Comparison of ENCODE assay signal across 2 fruit fly cellular contexts in the genomic region with DNA sequence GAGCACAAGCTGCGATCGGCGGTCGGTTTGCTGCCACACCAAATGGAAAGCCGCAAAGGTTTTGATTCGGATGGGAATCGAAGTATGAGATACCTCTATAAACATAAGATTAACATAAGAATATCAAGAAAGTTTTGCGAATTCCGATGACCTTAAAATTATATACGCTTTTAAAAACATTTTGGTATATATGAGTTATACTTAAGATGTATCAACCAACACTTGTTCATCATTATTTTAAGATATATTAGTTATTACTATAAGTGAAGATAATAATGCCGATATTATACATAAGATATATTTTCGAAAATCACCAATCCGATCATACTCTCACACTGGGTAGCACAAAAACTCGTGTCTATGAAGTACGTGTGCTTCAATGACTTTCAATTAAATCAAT.
A peak's percentile ranks its signal among the peaks of the same experiment; 100 is the strongest.
TF ChIP-seq lines count a peak whose summit lies in the region.

No protein-coding gene starts in this region.

TF ChIP-seq in whole organism, embryonic, 481 proteins besides CTCF, POLR2A, EP300 and RAD21 (continued from another document and continues in another):
- peak; percentile 79 for TF ChIP-seq dmrt99B (tag; optimal IDR thresholded peaks at IDR 0.05; lab: Kevin White, UChicago)
- no peak for TF ChIP-seq Nf-YB (GFP tag; optimal IDR thresholded peaks at IDR 0.05; lab: Kevin White, UChicago)
- TF ChIP-seq HmgD (GFP tag; optimal IDR thresholded peaks at IDR 0.05; lab: Kevin White, UChicago): no peak
- TF ChIP-seq CG5180 (GFP tag; optimal IDR thresholded peaks at IDR 0.05; lab: Kevin White, UChicago): peak; percentile 11
- no peak for TF ChIP-seq chm (GFP tag; IDR thresholded peaks at IDR 0.05; lab: Robert Waterston, UW)
- peak; percentile 21 for TF ChIP-seq bcd (GFP tag; optimal IDR thresholded peaks at IDR 0.05; lab: Kevin White, UChicago)
- TF ChIP-seq bsh (GFP tag; optimal IDR thresholded peaks at IDR 0.05; lab: Kevin White, UChicago): peak in 1 of 2 experiments; percentile 54
- no peak for TF ChIP-seq twi (tag; optimal IDR thresholded peaks at IDR 0.05; lab: Kevin White, UChicago)
- peak; percentile 48; the same call in 1 of the 2 replicates for TF ChIP-seq Drgx (GFP tag; IDR thresholded peaks at IDR 0.05; lab: Robert Waterston, UW)
- TF ChIP-seq row (GFP tag; IDR thresholded peaks at IDR 0.05; lab: Robert Waterston, UW): peak; percentile 51; the same call in 2 of the 3 replicates
- no peak for TF ChIP-seq HHEX (GFP tag; optimal IDR thresholded peaks at IDR 0.05; lab: Kevin White, UChicago)
- TF ChIP-seq Hmx (GFP tag; optimal IDR thresholded peaks at IDR 0.05; lab: Kevin White, UChicago): no peak
- TF ChIP-seq Usf (GFP tag; optimal IDR thresholded peaks at IDR 0.05; lab: Kevin White, UChicago): no peak
- TF ChIP-seq CoRest (tag; optimal IDR thresholded peaks at IDR 0.05; lab: Kevin White, UChicago): peak; percentile 72
- peak; percentile 39 for TF ChIP-seq CG30403 (GFP tag; optimal IDR thresholded peaks at IDR 0.05; lab: Kevin White, UChicago)
- TF ChIP-seq CG8388 (GFP tag; optimal IDR thresholded peaks at IDR 0.05; lab: Kevin White, UChicago): peak; percentile 49
- no peak for TF ChIP-seq H15 (GFP tag; IDR thresholded peaks at IDR 0.05; lab: Robert Waterston, UW)
- no peak for TF ChIP-seq zen2 (GFP tag; IDR thresholded peaks at IDR 0.05; lab: Robert Waterston, UW; ENCODE audit: partially characterized antibody)
- peak; percentile 77 for TF ChIP-seq CG11504 (tag; optimal IDR thresholded peaks at IDR 0.05; lab: Kevin White, UChicago)
- TF ChIP-seq CG10654 (GFP tag; optimal IDR thresholded peaks at IDR 0.05; lab: Kevin White, UChicago): no peak
- no peak for TF ChIP-seq z (GFP tag; IDR thresholded peaks at IDR 0.05; lab: Robert Waterston, UW)
- peak; percentile 85 for TF ChIP-seq Sox102F (GFP tag; optimal IDR thresholded peaks at IDR 0.05; lab: Kevin White, UChicago)
- no peak for TF ChIP-seq bigmax (GFP tag; optimal IDR thresholded peaks at IDR 0.05; lab: Kevin White, UChicago)
- no peak for TF ChIP-seq nom (GFP tag; optimal IDR thresholded peaks at IDR 0.05; lab: Kevin White, UChicago)
- no peak for TF ChIP-seq sc (optimal IDR thresholded peaks at IDR 0.05; lab: Kevin White, UChicago)
- no peak for TF ChIP-seq sc (GFP tag; optimal IDR thresholded peaks at IDR 0.05; lab: Kevin White, UChicago)
- no peak for TF ChIP-seq Kr (GFP tag; optimal IDR thresholded peaks at IDR 0.05; lab: Kevin White, UChicago)
- TF ChIP-seq al (GFP tag; IDR thresholded peaks at IDR 0.05; lab: Robert Waterston, UW): no peak
- TF ChIP-seq dysf (GFP tag; IDR thresholded peaks at IDR 0.05; lab: Robert Waterston, UW): peak; percentile 48; the same call in 2 of the 3 replicates
- TF ChIP-seq CG3163 (GFP tag; optimal IDR thresholded peaks at IDR 0.05; lab: Kevin White, UChicago): no peak
- peak; percentile 21 for TF ChIP-seq CG17359 (tag; optimal IDR thresholded peaks at IDR 0.05; lab: Kevin White, UChicago)
- no peak for TF ChIP-seq klu (GFP tag; IDR thresholded peaks at IDR 0.05; lab: Robert Waterston, UW)
- TF ChIP-seq chinmo (GFP tag; IDR thresholded peaks at IDR 0.05; lab: Robert Waterston, UW; ENCODE audit: partially characterized antibody): no peak
- no peak for TF ChIP-seq abd-A (tag; optimal IDR thresholded peaks at IDR 0.05; lab: Kevin White, UChicago)
- TF ChIP-seq CG9727 (GFP tag; optimal IDR thresholded peaks at IDR 0.05; lab: Kevin White, UChicago): no peak
- TF ChIP-seq slou (GFP tag; optimal IDR thresholded peaks at IDR 0.05; lab: Kevin White, UChicago): no peak
- TF ChIP-seq Ptx1 (GFP tag; IDR thresholded peaks at IDR 0.05; lab: Robert Waterston, UW): 0 out of 2 replicates have a peak, but pooled peaks have one; percentile 14
- peak; percentile 34 for TF ChIP-seq unpg (GFP tag; optimal IDR thresholded peaks at IDR 0.05; lab: Kevin White, UChicago)
- peak in 1 of 2 experiments; percentile 82 for TF ChIP-seq Hr51 (GFP tag; optimal IDR thresholded peaks at IDR 0.05; lab: Kevin White, UChicago)
- no peak for TF ChIP-seq E2f1 (GFP tag; IDR thresholded peaks at IDR 0.05; lab: Robert Waterston, UW)
- no peak for TF ChIP-seq MESR4 (GFP tag; optimal IDR thresholded peaks at IDR 0.05; lab: Kevin White, UChicago)
- peak; percentile 49 for TF ChIP-seq CG7839 (tag; optimal IDR thresholded peaks at IDR 0.05; lab: Kevin White, UChicago)
- TF ChIP-seq CG6854 (GFP tag; optimal IDR thresholded peaks at IDR 0.05; lab: Kevin White, UChicago): no peak
- TF ChIP-seq CG15269 (tag; optimal IDR thresholded peaks at IDR 0.05; lab: Kevin White, UChicago): peak; percentile 55
- TF ChIP-seq mld (GFP tag; IDR thresholded peaks at IDR 0.05; lab: Robert Waterston, UW; ENCODE audit: partially characterized antibody): no peak
- TF ChIP-seq CG6654 (GFP tag; optimal IDR thresholded peaks at IDR 0.05; lab: Kevin White, UChicago): peak; percentile 12
- TF ChIP-seq CG10267 (tag; optimal IDR thresholded peaks at IDR 0.05; lab: Kevin White, UChicago): peak; percentile 3
- peak; percentile 24 for TF ChIP-seq tap (tag; optimal IDR thresholded peaks at IDR 0.05; lab: Kevin White, UChicago)
- no peak for TF ChIP-seq schlank (tag; optimal IDR thresholded peaks at IDR 0.05; lab: Kevin White, UChicago)
- peak; percentile 43; the same call in 2 of the 3 replicates for TF ChIP-seq croc (GFP tag; conservative IDR thresholded peaks at IDR 0.05; lab: Robert Waterston, UW)
- peak; percentile 37 for TF ChIP-seq Xbp1 (GFP tag; optimal IDR thresholded peaks at IDR 0.05; lab: Kevin White, UChicago)
- TF ChIP-seq nmo (GFP tag; optimal IDR thresholded peaks at IDR 0.05; lab: Kevin White, UChicago): peak; percentile 74
- peak; percentile 11 for TF ChIP-seq lab (GFP tag; optimal IDR thresholded peaks at IDR 0.05; lab: Kevin White, UChicago)
- no peak for TF ChIP-seq chif (GFP tag; optimal IDR thresholded peaks at IDR 0.05; lab: Kevin White, UChicago)
- no peak for TF ChIP-seq Doc2 (GFP tag; IDR thresholded peaks at IDR 0.05; lab: Robert Waterston, UW)
- TF ChIP-seq Trl (optimal IDR thresholded peaks at IDR 0.05; lab: Kevin White, UChicago): no peak
- no peak for TF ChIP-seq Trl (GFP tag; optimal IDR thresholded peaks at IDR 0.05; lab: Kevin White, UChicago)
- no peak for TF ChIP-seq bowl (GFP tag; IDR thresholded peaks at IDR 0.05; lab: Robert Waterston, UW)
- no peak for TF ChIP-seq gsb (GFP tag; IDR thresholded peaks at IDR 0.05; lab: Robert Waterston, UW)
- TF ChIP-seq CG4730 (GFP tag; IDR thresholded peaks at IDR 0.05; lab: Robert Waterston, UW): no peak
- TF ChIP-seq D19A (tag; optimal IDR thresholded peaks at IDR 0.05; lab: Kevin White, UChicago): peak; percentile 63
- TF ChIP-seq CG4820 (GFP tag; optimal IDR thresholded peaks at IDR 0.05; lab: Kevin White, UChicago): peak; percentile 18
- TF ChIP-seq gem (tag; optimal IDR thresholded peaks at IDR 0.05; lab: Kevin White, UChicago): peak; percentile 74
- no peak for TF ChIP-seq CG10565 (GFP tag; optimal IDR thresholded peaks at IDR 0.05; lab: Kevin White, UChicago)
- TF ChIP-seq Poxn (GFP tag; IDR thresholded peaks at IDR 0.05; lab: Robert Waterston, UW): no peak

TF ChIP-seq in whole organism, prepupa, 60 proteins besides CTCF, POLR2A, EP300 and RAD21 (continued from another document):
- TF ChIP-seq cyc (GFP tag; optimal IDR thresholded peaks at IDR 0.05; lab: Kevin White, UChicago) (no peak), CG6276 (GFP tag; optimal IDR thresholded peaks at IDR 0.05; lab: Kevin White, UChicago) (peak; percentile 76), dac (GFP tag; optimal IDR thresholded peaks at IDR 0.05; lab: Kevin White, UChicago) (peak; percentile 84), Hr38 (GFP tag; optimal IDR thresholded peaks at IDR 0.05; lab: Kevin White, UChicago) (no peak), CG6163 (GFP tag; IDR thresholded peaks at IDR 0.05; lab: Robert Waterston, UW) (no peak), OdsH (GFP tag; optimal IDR thresholded peaks at IDR 0.05; lab: Kevin White, UChicago) (peak; percentile 52), acj6 (GFP tag; optimal IDR thresholded peaks at IDR 0.05; lab: Kevin White, UChicago) (peak; percentile 6)
